Worm (Caenorhabditis elegans): Measurements from ENCODE around the gene glo-4.
A peak's percentile ranks its signal among the peaks of the same experiment; 100 is the strongest.

The glo-4 gene

ce11 chrV:9262708-9263107 is 19.7 kb upstream of the glo-4 start:
- TF ChIP-seq atf-7 (tag; optimal IDR thresholded peaks at IDR 0.05) (no peak), Y53G8AR.9 (GFP tag; conservative IDR thresholded peaks at IDR 0.05) (no peak), ZK185.1 (tag; optimal IDR thresholded peaks at IDR 0.05; ENCODE audit: poor library complexity, severe bottlenecking) (no peak), snpc-1.1 (tag; optimal IDR thresholded peaks at IDR 0.05; ENCODE audit: insufficient read depth) (no peak), nhr-80 (tag; optimal IDR thresholded peaks at IDR 0.05) (peak; percentile 10), nhr-27 (tag; optimal IDR thresholded peaks at IDR 0.05) (no peak)

ce11 chrV:9261492-9261891 is 18.5 kb upstream of the glo-4 start, which contains the start of gene nhr-36:
Gene nhr-36 (minus strand): TSS chrV:9261592.
- TF ChIP-seq C17E4.6 (GFP tag; IDR thresholded peaks at IDR 0.05) (no peak), F23B12.7 (tag; optimal IDR thresholded peaks at IDR 0.05; ENCODE audit: insufficient read depth) (no peak), snpc-1.1 (tag; optimal IDR thresholded peaks at IDR 0.05; ENCODE audit: insufficient read depth) (no peak), F55B11.4 (tag; optimal IDR thresholded peaks at IDR 0.05; ENCODE audit: borderline replicate concordance, insufficient read depth) (no peak), ztf-6 (GFP tag; IDR thresholded peaks at IDR 0.05) (no peak), ztf-18 (tag; optimal IDR thresholded peaks at IDR 0.05) (no peak), bed-2 (GFP tag; IDR thresholded peaks at IDR 0.05) (no peak), D2030.7 (GFP tag; IDR thresholded peaks at IDR 0.05) (no peak), ekl-4 (GFP tag; IDR thresholded peaks at IDR 0.05) (no peak), F10E7.11 (tag; optimal IDR thresholded peaks at IDR 0.05) (no peak), akir-1 (GFP tag; optimal IDR thresholded peaks at IDR 0.05) (no peak)

- TF ChIP-seq rpc-1 (optimal IDR thresholded peaks at IDR 0.05) (no peak), rpc-1 (tag; optimal IDR thresholded peaks at IDR 0.05) (no peak), nhr-80 (tag; optimal IDR thresholded peaks at IDR 0.05) (no peak), tlf-1 (GFP tag; optimal IDR thresholded peaks at IDR 0.05) (no peak), tbx-9 (tag; optimal IDR thresholded peaks at IDR 0.05; ENCODE audit: borderline replicate concordance) (no peak), unc-62 (GFP tag; optimal IDR thresholded peaks at IDR 0.05) (no peak)
Observed at ce11 chrV:9260411-9260810, 17.4 kb upstream of the glo-4 start.

- no peak for TF ChIP-seq nhr-90 (tag; optimal IDR thresholded peaks at IDR 0.05)
- TF ChIP-seq madf-10 (tag; optimal IDR thresholded peaks at IDR 0.05), result no peak
- TF ChIP-seq C06A6.2 (GFP tag; conservative IDR thresholded peaks at IDR 0.05), result no peak
- TF ChIP-seq F22D6.2 (tag; optimal IDR thresholded peaks at IDR 0.05), result no peak
- TF ChIP-seq die-1 (tag; optimal IDR thresholded peaks at IDR 0.05), result no peak
- no peak for TF ChIP-seq ztf-25 (GFP tag; IDR thresholded peaks at IDR 0.05)
- TF ChIP-seq F55B11.4 (tag; optimal IDR thresholded peaks at IDR 0.05; ENCODE audit: borderline replicate concordance, insufficient read depth), result no peak
- no peak for TF ChIP-seq F52B5.7 (tag; optimal IDR thresholded peaks at IDR 0.05)
- no peak for TF ChIP-seq ZK185.1 (tag; optimal IDR thresholded peaks at IDR 0.05; ENCODE audit: poor library complexity, severe bottlenecking)
- no peak for TF ChIP-seq ztf-26 (tag; optimal IDR thresholded peaks at IDR 0.05)
- no peak for TF ChIP-seq rpc-1 (optimal IDR thresholded peaks at IDR 0.05)
- no peak for TF ChIP-seq rpc-1 (tag; optimal IDR thresholded peaks at IDR 0.05)
- no peak for TF ChIP-seq lir-1 (GFP tag; conservative IDR thresholded peaks at IDR 0.05)
- no peak for TF ChIP-seq tbx-9 (tag; optimal IDR thresholded peaks at IDR 0.05; ENCODE audit: borderline replicate concordance)
- no peak for TF ChIP-seq ceh-27 (GFP tag; optimal IDR thresholded peaks at IDR 0.05)
- no peak for TF ChIP-seq nfya-2 (GFP tag; IDR thresholded peaks at IDR 0.05)
- no peak for TF ChIP-seq mxl-1 (tag; optimal IDR thresholded peaks at IDR 0.05)
- TF ChIP-seq ztf-28 (GFP tag; IDR thresholded peaks at IDR 0.05), result no peak
- TF ChIP-seq atf-7 (tag; optimal IDR thresholded peaks at IDR 0.05), result no peak
- TF ChIP-seq nhr-179 (tag; optimal IDR thresholded peaks at IDR 0.05), result no peak
Observed at ce11 chrV:9257467-9257866, 14.4 kb upstream of the glo-4 start, which contains the start of gene F07C3.16. Gene F07C3.16 (minus strand): TSS chrV:9257567.
